Worm (Caenorhabditis elegans) whole organism, L3 larva: Measurements from ENCODE around the gene dach-1.

ENCODE experiments used
- R02D3.7 ChIP-seq: fragments of 150-350 bp; optimal IDR thresholded peaks from 2 replicates; lab custom pipeline; 2014; ENCODE audit warnings: missing biosample characterization, missing genetic modification characterization
- ZK546.5 ChIP-seq: sonication (generic microtip); optimal IDR thresholded peaks from 2 replicates; lab custom pipeline; 2017; ENCODE audit warnings: missing biosample characterization, missing genetic modification characterization
- aly-2 ChIP-seq: fragments of 150-350 bp; optimal IDR thresholded peaks from 2 replicates; lab custom pipeline; 2014; ENCODE audit warnings: missing biosample characterization, missing genetic modification characterization
- ama-1 ChIP-seq: fragments of 150-350 bp; optimal IDR thresholded peaks from 2 replicates; lab custom pipeline; 2018
- ceh-16 ChIP-seq: sonication (generic microtip); optimal IDR thresholded peaks from 2 replicates; lab custom pipeline; 2017; ENCODE audit warnings: missing biosample characterization, missing genetic modification characterization
- ceh-28 ChIP-seq: fragments of 150-350 bp; optimal IDR thresholded peaks from 2 replicates; lab custom pipeline; 2014; ENCODE audit warnings: missing biosample characterization, missing genetic modification reagents, missing genetic modification characterization
- ceh-82 ChIP-seq: fragments of 150-350 bp; optimal IDR thresholded peaks from 2 replicates; lab custom pipeline; 2014; ENCODE audit warnings: missing biosample characterization, missing genetic modification characterization
- ceh-9 ChIP-seq: sonication (generic microtip); optimal IDR thresholded peaks from 2 replicates; lab custom pipeline; 2018; ENCODE audit warnings: missing biosample characterization, missing genetic modification characterization
- daf-12 ChIP-seq: fragments of 150-350 bp; optimal IDR thresholded peaks from 2 replicates; lab custom pipeline; 2014; ENCODE audit warnings: missing biosample characterization, missing genetic modification reagents, missing genetic modification characterization
- egl-27 ChIP-seq: sonication (generic microtip); optimal IDR thresholded peaks from 4 replicates; lab custom pipeline; 2017; ENCODE audit warnings: missing biosample characterization, missing genetic modification reagents, missing genetic modification characterization
- elt-1 ChIP-seq: fragments of 150-350 bp; optimal IDR thresholded peaks from 2 replicates; lab custom pipeline; 2014; ENCODE audit warnings: missing biosample characterization, missing genetic modification characterization
- elt-2 ChIP-seq: sonication (generic microtip); optimal IDR thresholded peaks from 2 replicates; lab custom pipeline; 2016; ENCODE audit warnings: missing genetic modification reagents, mild to moderate bottlenecking, missing genetic modification characterization, missing compliant biosample characterization
- elt-3 ChIP-seq, 3 experiments: fragments of 150-350 bp in 1 of 3; sonication (generic microtip) in 2 of 3; optimal IDR thresholded peaks; 2 replicates in 2 of 3; 4 replicates in 1 of 3; lab custom pipeline; 2014 to 2017; ENCODE audit warnings: missing biosample characterization in 3 of 3, missing genetic modification characterization in 3 of 3
- eor-1 ChIP-seq, 2 experiments: fragments of 150-350 bp; optimal IDR thresholded peaks; 2 replicates each; lab custom pipeline; 2014 to 2018; ENCODE audit warnings: missing biosample characterization in 2 of 2, missing genetic modification characterization in 2 of 2
- fkh-10 ChIP-seq: sonication (generic microtip); optimal IDR thresholded peaks from 2 replicates; lab custom pipeline; 2017; ENCODE audit warnings: missing biosample characterization, missing genetic modification reagents, missing genetic modification characterization
- fkh-2 ChIP-seq: fragments of 150-350 bp; optimal IDR thresholded peaks from 2 replicates; lab custom pipeline; 2014; ENCODE audit warnings: missing biosample characterization, missing genetic modification reagents, missing genetic modification characterization
- fos-1 ChIP-seq: fragments of 150-350 bp; optimal IDR thresholded peaks from 2 replicates; lab custom pipeline; 2014; ENCODE audit warnings: missing biosample characterization, missing genetic modification characterization
- hmg-11 ChIP-seq: sonication (generic microtip); optimal IDR thresholded peaks from 2 replicates; lab custom pipeline; 2016; ENCODE audit warnings: missing genetic modification characterization, missing compliant biosample characterization
- jun-1 ChIP-seq: fragments of 150-350 bp; optimal IDR thresholded peaks from 2 replicates; lab custom pipeline; 2014; ENCODE audit warnings: missing biosample characterization, missing genetic modification reagents, missing genetic modification characterization
- lin-15B ChIP-seq: fragments of 150-350 bp; optimal IDR thresholded peaks from 2 replicates; lab custom pipeline; 2014; ENCODE audit warnings: missing biosample characterization, missing genetic modification characterization
- lin-39 ChIP-seq: fragments of 150-350 bp; optimal IDR thresholded peaks from 2 replicates; lab custom pipeline; 2018; ENCODE audit warnings: missing biosample characterization, missing genetic modification reagents, missing genetic modification characterization
- lsy-12 ChIP-seq: sonication (generic microtip); optimal IDR thresholded peaks from 2 replicates; lab custom pipeline; 2016; ENCODE audit warnings: mild to moderate bottlenecking, missing genetic modification characterization, missing compliant biosample characterization
- mdl-1 ChIP-seq: fragments of 150-350 bp; optimal IDR thresholded peaks from 2 replicates; lab custom pipeline; 2014; ENCODE audit warnings: missing biosample characterization, missing genetic modification characterization
- mml-1 ChIP-seq: fragments of 150-350 bp; sonication (generic microtip); optimal IDR thresholded peaks from 3 replicates; lab custom pipeline; 2014; ENCODE audit warnings: missing biosample characterization, missing genetic modification characterization
- nfya-1 ChIP-seq: sonication (generic microtip); optimal IDR thresholded peaks from 2 replicates; lab custom pipeline; 2017; ENCODE audit warnings: missing genetic modification characterization, mild to moderate bottlenecking, missing compliant biosample characterization, antibody characterized with exemption, moderate library complexity; ENCODE audit not compliant: insufficient read depth
- nhr-12 ChIP-seq: fragments of 150-350 bp; optimal IDR thresholded peaks from 2 replicates; lab custom pipeline; 2014; ENCODE audit warnings: missing biosample characterization, missing genetic modification characterization
- nhr-23 ChIP-seq: fragments of 150-350 bp; optimal IDR thresholded peaks from 2 replicates; lab custom pipeline; 2014; ENCODE audit warnings: missing biosample characterization, missing genetic modification reagents, missing genetic modification characterization
- nhr-237 ChIP-seq: fragments of 150-350 bp; optimal IDR thresholded peaks from 2 replicates; lab custom pipeline; 2014; ENCODE audit warnings: missing biosample characterization, missing genetic modification characterization
- nhr-25 ChIP-seq: sonication (generic microtip); optimal IDR thresholded peaks from 2 replicates; lab custom pipeline; 2017; ENCODE audit warnings: missing biosample characterization, missing genetic modification characterization
- nhr-28 ChIP-seq: fragments of 150-350 bp; optimal IDR thresholded peaks from 2 replicates; lab custom pipeline; 2014; ENCODE audit warnings: missing biosample characterization, missing genetic modification characterization
- nhr-77 ChIP-seq: fragments of 150-350 bp; optimal IDR thresholded peaks from 2 replicates; lab custom pipeline; 2014; ENCODE audit warnings: missing biosample characterization, missing genetic modification characterization
- sea-2 ChIP-seq: fragments of 150-350 bp; sonication (generic microtip); optimal IDR thresholded peaks from 4 replicates; lab custom pipeline; 2014; ENCODE audit warnings: missing biosample characterization, missing genetic modification reagents, missing genetic modification characterization
- skn-1 ChIP-seq: fragments of 150-350 bp; optimal IDR thresholded peaks from 2 replicates; lab custom pipeline; 2014; ENCODE audit warnings: missing biosample characterization, missing genetic modification characterization
- snpc-4 ChIP-seq: fragments of 150-350 bp; optimal IDR thresholded peaks from 2 replicates; lab custom pipeline; 2014; ENCODE audit warnings: missing biosample characterization, missing genetic modification characterization
- tbx-2 ChIP-seq: sonication (generic microtip); optimal IDR thresholded peaks from 2 replicates; lab custom pipeline; 2016; ENCODE audit warnings: mild to moderate bottlenecking, missing genetic modification characterization, missing compliant biosample characterization
- unc-39 ChIP-seq: sonication (generic microtip); optimal IDR thresholded peaks from 4 replicates; lab custom pipeline; 2017; ENCODE audit warnings: missing biosample characterization, missing genetic modification characterization
- unc-62 ChIP-seq: fragments of 150-350 bp; sonication (generic microtip); optimal IDR thresholded peaks from 4 replicates; lab custom pipeline; 2014; ENCODE audit warnings: missing biosample characterization, missing genetic modification reagents, missing genetic modification characterization
- ztf-11 ChIP-seq: fragments of 150-350 bp; optimal IDR thresholded peaks from 2 replicates; lab custom pipeline; 2014; ENCODE audit warnings: missing biosample characterization, missing genetic modification characterization
- ztf-4 ChIP-seq: fragments of 150-350 bp; optimal IDR thresholded peaks from 2 replicates; lab custom pipeline; 2014; ENCODE audit warnings: missing biosample characterization, missing genetic modification characterization

The dach-1 gene

ce11 chrV:3905841-3906240, 44.0 kb upstream of the dach-1 start, which contains the start of gene nhr-156:
nhr-156 (plus strand) TSS chrV:3906106.
- no peak for TF ChIP-seq hmg-11
- TF ChIP-seq lin-39 = no peak
- no peak for TF ChIP-seq fkh-2 (tag; lab: Kevin White, UChicago)
- TF ChIP-seq nhr-12 (tag; lab: Kevin White, UChicago) = no peak
- no peak for TF ChIP-seq unc-62 (GFP tag; lab: Kevin White, UChicago)
- TF ChIP-seq ztf-11 (tag; lab: Kevin White, UChicago) = no peak
- TF ChIP-seq ZK546.5 (tag; lab: Kevin White, UChicago) = no peak
- TF ChIP-seq jun-1 (tag; lab: Kevin White, UChicago) = no peak
- no peak for TF ChIP-seq nhr-28 (tag; lab: Kevin White, UChicago)
- TF ChIP-seq, all 47 proteins: peak for 0

ce11 chrV:3912472-3912871, 37.4 kb upstream of the dach-1 start, which contains the start of gene srx-68:
srx-68 (plus strand) TSS chrV:3912772.
- TF ChIP-seq elt-3 (tag; optimal IDR thresholded peaks at IDR 0.05; lab: Kevin White, UChicago) (no peak), ZK546.5 (tag; lab: Kevin White, UChicago) (no peak)

DNA sequence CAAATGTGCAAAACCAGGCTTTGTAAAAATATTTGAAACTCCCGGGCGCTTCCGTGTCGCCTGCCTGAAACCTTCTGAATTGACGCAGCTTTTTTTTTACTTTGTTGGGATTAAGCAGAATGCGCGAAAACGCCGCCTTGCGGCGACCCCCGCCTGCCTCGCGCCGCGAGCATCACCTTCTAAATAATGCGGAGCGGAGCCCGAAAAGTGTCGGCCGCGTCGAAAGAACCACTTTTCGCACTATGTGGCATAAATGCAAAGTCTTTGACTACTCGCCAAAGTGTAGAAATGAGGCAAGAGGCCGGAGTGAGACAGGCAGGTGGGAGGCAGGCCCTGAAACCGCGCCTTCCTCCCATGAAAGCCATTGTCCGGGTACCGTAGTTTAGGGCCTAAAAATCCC, 36.7 kb upstream of the dach-1 start:
- TF ChIP-seq unc-62 (GFP tag; lab: Kevin White, UChicago) = no peak
- TF ChIP-seq ztf-11 (tag; lab: Kevin White, UChicago) = no peak
- TF ChIP-seq elt-1 (tag; lab: Kevin White, UChicago) = no peak
- no peak for TF ChIP-seq nhr-28 (tag; lab: Kevin White, UChicago)
- TF ChIP-seq eor-1 (tag; optimal IDR thresholded peaks at IDR 0.05; lab: Kevin White, UChicago) = no peak
- no peak for TF ChIP-seq tbx-2 (tag; lab: Kevin White, UChicago)
- no peak for TF ChIP-seq unc-39 (tag; lab: Kevin White, UChicago)
- TF ChIP-seq hmg-11 = no peak
- no peak for TF ChIP-seq ceh-82 (tag; lab: Kevin White, UChicago)
- no peak for TF ChIP-seq lsy-12 (tag; lab: Kevin White, UChicago)

- no peak for TF ChIP-seq lsy-12 (tag; lab: Kevin White, UChicago)
- no peak for TF ChIP-seq fkh-2 (tag; lab: Kevin White, UChicago)
- TF ChIP-seq unc-39 (tag; lab: Kevin White, UChicago) = no peak
- no peak for TF ChIP-seq lin-15B (tag; lab: Kevin White, UChicago)
- TF ChIP-seq nhr-25 (tag; lab: Kevin White, UChicago) = no peak
- TF ChIP-seq ceh-16 (tag; lab: Kevin White, UChicago) = no peak
- TF ChIP-seq mml-1 (tag; lab: Kevin White, UChicago) = no peak
- TF ChIP-seq snpc-4 (tag; lab: Kevin White, UChicago) = no peak
- TF ChIP-seq fos-1 = no peak
- TF ChIP-seq elt-1 (tag; lab: Kevin White, UChicago) = no peak
- TF ChIP-seq mdl-1 (tag; lab: Kevin White, UChicago) = no peak
- no peak for TF ChIP-seq ztf-11 (tag; lab: Kevin White, UChicago)
- TF ChIP-seq skn-1 (tag; lab: Kevin White, UChicago) = no peak
- no peak for TF ChIP-seq nhr-23
- TF ChIP-seq ztf-4 (tag; lab: Kevin White, UChicago) = no peak
These were observed 33.3 kb upstream of the dach-1 start, which contains the start of gene srx-67 for ce11 chrV:3916480-3916879. srx-67 (plus strand) TSS chrV:3916780.

ce11 chrV:3919289-3919688, 30.5 kb upstream of the dach-1 start, which contains the start of gene srx-66:
srx-66 (plus strand) TSS chrV:3919589.
- TF ChIP-seq nhr-237 (tag; lab: Kevin White, UChicago) (no peak), elt-3 (tag; optimal IDR thresholded peaks at IDR 0.05; lab: Kevin White, UChicago) (no peak), nhr-23 (no peak), ceh-82 (tag; lab: Kevin White, UChicago) (no peak), unc-62 (GFP tag; lab: Kevin White, UChicago) (no peak), ceh-28 (tag; lab: Kevin White, UChicago) (no peak), aly-2 (tag; lab: Kevin White, UChicago) (no peak)

- TF ChIP-seq R02D3.7 (tag; lab: Kevin White, UChicago) = no peak
- TF ChIP-seq ama-1 = no peak
- TF ChIP-seq mml-1 (tag; lab: Kevin White, UChicago) = no peak
- TF ChIP-seq nhr-12 (tag; lab: Kevin White, UChicago) = no peak
- TF ChIP-seq nfya-1 (tag; lab: Kevin White, UChicago) = no peak
- no peak for TF ChIP-seq elt-2 (tag; lab: Kevin White, UChicago)
- no peak for TF ChIP-seq egl-27 (tag; lab: Kevin White, UChicago)
- no peak for TF ChIP-seq jun-1 (tag; lab: Kevin White, UChicago)
- TF ChIP-seq snpc-4 (tag; lab: Kevin White, UChicago) = no peak
- no peak for TF ChIP-seq ceh-9 (tag; lab: Kevin White, UChicago)
- TF ChIP-seq ztf-11 (tag; lab: Kevin White, UChicago) = no peak
- no peak for TF ChIP-seq nhr-23
- TF ChIP-seq tbx-2 (tag; lab: Kevin White, UChicago) = no peak
- no peak for TF ChIP-seq sea-2 (GFP tag; lab: Kevin White, UChicago)
- TF ChIP-seq daf-12 (tag; lab: Kevin White, UChicago) = no peak
- no peak for TF ChIP-seq nhr-77
- TF ChIP-seq fkh-10 (GFP tag; lab: Kevin White, UChicago) = no peak
These were observed 28.2 kb upstream of the dach-1 start, which contains the start of gene srx-65 for ce11 chrV:3921635-3922034. srx-65 (plus strand) TSS chrV:3921935.
